Worm (Caenorhabditis elegans) whole organism, L4 larva: ENCODE results near the gene gas-1.
A peak's percentile ranks its signal among the peaks of the same experiment; 100 is the strongest.

Experiments used
- F10B5.3 ChIP-seq: sonication (generic microtip); optimal IDR thresholded peaks from 2 replicates; lab custom pipeline; 2016; ENCODE audit warnings: mild to moderate bottlenecking, missing genetic modification characterization, missing compliant biosample characterization
- F26F4.8 ChIP-seq: fragments of 200-800 bp; sonication (Bioruptor generic); conservative IDR thresholded peaks from 2 replicates; pipeline ENCODE4 v1.3.6; 2022; ENCODE audit warnings: missing genetic modification characterization, missing compliant biosample characterization
- F37D6.2 ChIP-seq: sonication (generic microtip); optimal IDR thresholded peaks from 2 replicates; lab custom pipeline; 2016; ENCODE audit warnings: mild to moderate bottlenecking, missing genetic modification characterization, missing compliant biosample characterization
- F44E2.7 ChIP-seq: fragments of 200-800 bp; sonication (Bioruptor generic); IDR thresholded peaks from 2 replicates; pipeline ENCODE4 v2.1.2; 2022; ENCODE audit warnings: missing genetic modification characterization, missing compliant biosample characterization
- Y48G9A.11 ChIP-seq: fragments of 200-800 bp; sonication (Bioruptor generic); IDR thresholded peaks from 2 replicates; pipeline ENCODE4 v1.3.6; 2022; ENCODE audit warnings: missing genetic modification reagents, missing genetic modification characterization, missing compliant biosample characterization
- Y75B8A.6 ChIP-seq: fragments of 200-800 bp; sonication (Bioruptor generic); IDR thresholded peaks from 2 replicates; pipeline ENCODE4 v1.3.6; 2022; ENCODE audit warnings: missing genetic modification reagents, missing genetic modification characterization, missing compliant biosample characterization
- ZK337.2 ChIP-seq: fragments of 200-800 bp; sonication (Bioruptor generic); IDR thresholded peaks from 2 replicates; pipeline ENCODE4 v1.3.6; 2022; ENCODE audit warnings: missing genetic modification reagents, missing genetic modification characterization, missing compliant biosample characterization
- aly-2 ChIP-seq: sonication (generic microtip); optimal IDR thresholded peaks from 2 replicates; lab custom pipeline; 2018; ENCODE audit warnings: missing biosample characterization, missing genetic modification characterization
- ama-1 ChIP-seq: fragments of 150-350 bp; optimal IDR thresholded peaks from 2 replicates; lab custom pipeline; 2014; ENCODE audit warnings: inconsistent platforms, mixed read lengths
- arid-1 ChIP-seq: fragments of 200-800 bp; sonication (Bioruptor generic); conservative IDR thresholded peaks from 2 replicates; pipeline ENCODE4 v1.3.6; 2022; ENCODE audit warnings: missing genetic modification reagents, missing genetic modification characterization, missing compliant biosample characterization
- ceh-32 ChIP-seq: sonication (generic microtip); optimal IDR thresholded peaks from 2 replicates; lab custom pipeline; 2016; ENCODE audit warnings: mild to moderate bottlenecking, missing genetic modification characterization, missing compliant biosample characterization; ENCODE audit not compliant: poor library complexity
- ceh-44 ChIP-seq: fragments of 200-800 bp; sonication (Bioruptor generic); IDR thresholded peaks from 2 replicates; pipeline ENCODE4 v1.3.6; 2022; ENCODE audit warnings: missing genetic modification reagents, missing genetic modification characterization, missing compliant biosample characterization
- ceh-62 ChIP-seq: sonication (generic microtip); optimal IDR thresholded peaks from 2 replicates; lab custom pipeline; 2017; ENCODE audit warnings: missing biosample characterization, missing genetic modification characterization
- ceh-82 ChIP-seq: sonication (generic microtip); optimal IDR thresholded peaks from 2 replicates; lab custom pipeline; 2017; ENCODE audit warnings: missing biosample characterization, missing genetic modification characterization
- ces-1 ChIP-seq: fragments of 150-350 bp; sonication (generic microtip); optimal IDR thresholded peaks from 4 replicates; lab custom pipeline; 2014; ENCODE audit warnings: missing biosample characterization, missing genetic modification reagents, missing genetic modification characterization
- cey-2 ChIP-seq: sonication (generic microtip); optimal IDR thresholded peaks from 3 replicates; lab custom pipeline; 2017; ENCODE audit warnings: missing genetic modification characterization, mild to moderate bottlenecking, missing compliant biosample characterization, antibody characterized with exemption, borderline replicate concordance; ENCODE audit not compliant: insufficient read depth
- ctbp-1 ChIP-seq: fragments of 200-800 bp; sonication (Bioruptor generic); IDR thresholded peaks from 2 replicates; pipeline ENCODE4 v1.3.6; 2022; ENCODE audit warnings: missing genetic modification reagents, missing genetic modification characterization, missing compliant biosample characterization
- daf-16 ChIP-seq, 3 experiments: sonication (generic microtip); optimal IDR thresholded peaks; 2 replicates each; lab custom pipeline; 2016 to 2017; ENCODE audit warnings: missing genetic modification characterization in 3 of 3, missing genetic modification reagents in 3 of 3, mild to moderate bottlenecking in 2 of 3, missing compliant biosample characterization in 2 of 3, missing biosample characterization in 1 of 3, moderate library complexity in 1 of 3
- daf-19 ChIP-seq: fragments of 200-800 bp; sonication (Bioruptor generic); conservative IDR thresholded peaks from 2 replicates; pipeline ENCODE4 v1.3.6; 2022; ENCODE audit warnings: missing genetic modification characterization, missing compliant biosample characterization
- dmd-6 ChIP-seq: fragments of 200-800 bp; sonication (Bioruptor generic); IDR thresholded peaks from 2 replicates; pipeline ENCODE4 v1.3.6; 2022; ENCODE audit warnings: missing genetic modification reagents, missing genetic modification characterization, missing compliant biosample characterization
- duxl-1 ChIP-seq: sonication (generic microtip); optimal IDR thresholded peaks from 2 replicates; lab custom pipeline; 2016; ENCODE audit warnings: mild to moderate bottlenecking, missing genetic modification characterization, moderate library complexity, missing compliant biosample characterization; ENCODE audit not compliant: poor library complexity
- dve-1 ChIP-seq: sonication (generic microtip); optimal IDR thresholded peaks from 2 replicates; lab custom pipeline; 2017; ENCODE audit warnings: antibody characterized with exemption, mild to moderate bottlenecking, missing genetic modification characterization, missing compliant biosample characterization; ENCODE audit not compliant: insufficient read depth
- egl-27 ChIP-seq: sonication (generic microtip); optimal IDR thresholded peaks from 3 replicates; lab custom pipeline; 2017; ENCODE audit warnings: missing biosample characterization, missing genetic modification reagents, missing genetic modification characterization
- egl-43 ChIP-seq: fragments of 200-800 bp; sonication (Bioruptor generic); IDR thresholded peaks from 2 replicates; pipeline ENCODE4 v1.3.6; 2022; ENCODE audit warnings: missing genetic modification reagents, missing genetic modification characterization, missing compliant biosample characterization
- fkh-10 ChIP-seq: fragments of 150-350 bp; optimal IDR thresholded peaks from 2 replicates; lab custom pipeline; 2014; ENCODE audit warnings: missing biosample characterization, missing genetic modification reagents, missing genetic modification characterization
- gei-8 ChIP-seq: fragments of 200-800 bp; sonication (Bioruptor generic); optimal IDR thresholded peaks from 2 replicates; lab custom pipeline; 2018; ENCODE audit warnings: mild to moderate bottlenecking, missing genetic modification characterization, missing compliant biosample characterization
- jun-1 ChIP-seq: fragments of 150-350 bp; optimal IDR thresholded peaks from 2 replicates; lab custom pipeline; 2014; ENCODE audit warnings: missing biosample characterization, missing genetic modification reagents, missing genetic modification characterization
- lin-13 ChIP-seq: fragments of 150-350 bp; optimal IDR thresholded peaks from 2 replicates; lab custom pipeline; 2014; ENCODE audit warnings: missing biosample characterization, missing genetic modification reagents, missing genetic modification characterization
- lin-15B ChIP-seq: fragments of 150-350 bp; sonication (generic microtip); optimal IDR thresholded peaks from 3 replicates; lab custom pipeline; 2014; ENCODE audit warnings: missing biosample characterization, missing genetic modification characterization
- lin-38 ChIP-seq: fragments of 200-800 bp; sonication (Bioruptor generic); IDR thresholded peaks from 2 replicates; pipeline ENCODE4 v1.3.6; 2022; ENCODE audit warnings: missing genetic modification reagents, missing genetic modification characterization, missing compliant biosample characterization
- lsy-2 ChIP-seq, 2 experiments: fragments of 150-350 bp in 1 of 2; sonication (generic microtip) in 1 of 2; optimal IDR thresholded peaks; 2 replicates each; lab custom pipeline; 2014 to 2017; ENCODE audit warnings: missing biosample characterization in 2 of 2, missing genetic modification characterization in 2 of 2
- mxl-2 ChIP-seq: fragments of 200-800 bp; sonication (Bioruptor generic); conservative IDR thresholded peaks from 2 replicates; pipeline ENCODE4 v1.3.6; 2022; ENCODE audit warnings: missing genetic modification reagents, missing genetic modification characterization, missing compliant biosample characterization
- nhr-10 ChIP-seq: fragments of 150-350 bp; optimal IDR thresholded peaks from 2 replicates; lab custom pipeline; 2014; ENCODE audit warnings: missing biosample characterization, missing genetic modification characterization
- nhr-102 ChIP-seq: sonication (generic microtip); optimal IDR thresholded peaks from 2 replicates; lab custom pipeline; 2016; ENCODE audit warnings: mild to moderate bottlenecking, missing genetic modification characterization, moderate library complexity, missing compliant biosample characterization
- nhr-11 ChIP-seq: fragments of 150-350 bp; optimal IDR thresholded peaks from 2 replicates; lab custom pipeline; 2014; ENCODE audit warnings: missing biosample characterization, missing genetic modification characterization
- nhr-41 ChIP-seq: fragments of 200-800 bp; sonication (Bioruptor generic); IDR thresholded peaks from 2 replicates; pipeline ENCODE4 v1.3.6; 2022; ENCODE audit warnings: missing genetic modification reagents, missing genetic modification characterization, missing compliant biosample characterization
- nhr-42 ChIP-seq: fragments of 200-800 bp; sonication (Bioruptor generic); IDR thresholded peaks from 2 replicates; pipeline ENCODE4 v1.3.6; 2022; ENCODE audit warnings: missing genetic modification characterization, missing compliant biosample characterization
- nhr-6 ChIP-seq: fragments of 150-350 bp; optimal IDR thresholded peaks from 2 replicates; lab custom pipeline; 2014; ENCODE audit warnings: missing biosample characterization, missing genetic modification characterization
- pha-4 ChIP-seq, 2 experiments: fragments of 150-350 bp in 1 of 2; fragments of 200-800 bp in 1 of 2; sonication (Bioruptor generic) in 1 of 2; IDR thresholded peaks in 1 of 2; optimal IDR thresholded peaks in 1 of 2; 2 replicates each; pipeline versions ENCODE4 v1.3.6 to Lab custom; 2014 to 2022; ENCODE audit warnings: missing genetic modification characterization in 2 of 2, missing genetic modification reagents in 2 of 2, missing biosample characterization in 1 of 2, missing compliant biosample characterization in 1 of 2
- sdz-12 ChIP-seq: fragments of 200-800 bp; sonication (Bioruptor generic); optimal IDR thresholded peaks from 2 replicates; lab custom pipeline; 2018; ENCODE audit warnings: mild to moderate bottlenecking, missing genetic modification characterization, missing compliant biosample characterization
- spr-1 ChIP-seq: sonication (generic microtip); optimal IDR thresholded peaks from 2 replicates; lab custom pipeline; 2016; ENCODE audit warnings: mild to moderate bottlenecking, missing genetic modification characterization, missing compliant biosample characterization
- spr-3 ChIP-seq: fragments of 200-800 bp; sonication (Bioruptor generic); optimal IDR thresholded peaks from 2 replicates; lab custom pipeline; 2018; ENCODE audit warnings: mild to moderate bottlenecking, missing genetic modification characterization, missing compliant biosample characterization
- tag-97 ChIP-seq: fragments of 200-800 bp; sonication (Bioruptor generic); IDR thresholded peaks from 2 replicates; pipeline ENCODE4 v1.3.6; 2022; ENCODE audit warnings: missing genetic modification characterization, missing compliant biosample characterization
- tra-1 ChIP-seq: fragments of 200-800 bp; sonication (Bioruptor generic); IDR thresholded peaks from 2 replicates; pipeline ENCODE4 v1.3.6; 2022; ENCODE audit warnings: missing genetic modification reagents, missing genetic modification characterization, missing compliant biosample characterization
- unc-130 ChIP-seq: sonication (generic microtip); optimal IDR thresholded peaks from 2 replicates; lab custom pipeline; 2016; ENCODE audit warnings: missing genetic modification reagents, missing genetic modification characterization, missing compliant biosample characterization
- unc-62 ChIP-seq, 3 experiments: fragments of 150-350 bp in 1 of 3; sonication (generic microtip); optimal IDR thresholded peaks in 2 of 3; peaks in 1 of 3; 1 replicate in 1 of 3; 2 replicates in 2 of 3; lab custom pipeline; 2014 to 2017; ENCODE audit warnings: missing biosample characterization in 3 of 3, missing genetic modification characterization in 3 of 3, missing genetic modification reagents in 3 of 3, missing genotype in 1 of 3
- zfp-3 ChIP-seq: fragments of 200-800 bp; sonication (Bioruptor generic); conservative IDR thresholded peaks from 2 replicates; pipeline ENCODE4 v1.3.6; 2022; ENCODE audit warnings: missing genetic modification reagents, missing genetic modification characterization, missing compliant biosample characterization
- zip-11 ChIP-seq: fragments of 200-800 bp; sonication (Bioruptor generic); IDR thresholded peaks from 2 replicates; pipeline ENCODE4 v1.3.6; 2022; ENCODE audit warnings: missing genetic modification characterization, missing compliant biosample characterization
- zip-2 ChIP-seq: fragments of 150-350 bp; optimal IDR thresholded peaks from 2 replicates; lab custom pipeline; 2014; ENCODE audit warnings: missing biosample characterization, missing genetic modification characterization
- ztf-11 ChIP-seq: fragments of 150-350 bp; optimal IDR thresholded peaks from 2 replicates; lab custom pipeline; 2014; ENCODE audit warnings: missing biosample characterization, missing genetic modification characterization

gas-1 gene

ce11 chrX:15566640-15567039, 23.6 kb downstream of the gas-1 start (continued):
- 0 out of 2 replicates have a peak, but pooled peaks have one; percentile 68 for TF ChIP-seq ctbp-1 (GFP tag; lab: Robert Waterston, UW)
- TF ChIP-seq arid-1 (GFP tag; lab: Robert Waterston, UW): no peak
- TF ChIP-seq sdz-12 (GFP tag; lab: Kevin White, UChicago): no peak
- no peak for TF ChIP-seq ZK337.2 (GFP tag; lab: Robert Waterston, UW)
- TF ChIP-seq daf-19 (GFP tag; lab: Robert Waterston, UW): no peak
- TF ChIP-seq lin-15B (tag; lab: Kevin White, UChicago): no peak
- no peak for TF ChIP-seq ceh-32 (tag; lab: Kevin White, UChicago)
- TF ChIP-seq egl-43 (GFP tag; lab: Robert Waterston, UW): no peak
- TF ChIP-seq dmd-6: no peak
- no peak for TF ChIP-seq daf-16 (GFP tag; optimal IDR thresholded peaks at IDR 0.05; lab: Kevin White, UChicago)
- TF ChIP-seq daf-16 (tag; optimal IDR thresholded peaks at IDR 0.05; lab: Kevin White, UChicago): no peak
- no peak for TF ChIP-seq nhr-102
- no peak for TF ChIP-seq ces-1
- peak; percentile 57 for TF ChIP-seq fkh-10 (GFP tag; lab: Kevin White, UChicago)
- TF ChIP-seq duxl-1: no peak
- TF ChIP-seq nhr-42 (GFP tag; lab: Robert Waterston, UW): no peak
- no peak for TF ChIP-seq F44E2.7 (GFP tag; lab: Robert Waterston, UW)
- TF ChIP-seq ceh-62 (tag; lab: Kevin White, UChicago): no peak
- TF ChIP-seq Y75B8A.6: no peak
- no peak for TF ChIP-seq nhr-41
- TF ChIP-seq tag-97 (GFP tag; lab: Robert Waterston, UW): no peak
- no peak for TF ChIP-seq spr-3 (GFP tag; lab: Kevin White, UChicago)
- TF ChIP-seq zfp-3 (GFP tag; lab: Robert Waterston, UW): no peak
- TF ChIP-seq lin-38 (GFP tag; lab: Robert Waterston, UW): no peak
- TF ChIP-seq F10B5.3 (tag; lab: Kevin White, UChicago): no peak
- no peak for TF ChIP-seq ama-1 (lab: Kevin White, UChicago)
- TF ChIP-seq aly-2 (tag; lab: Kevin White, UChicago): no peak
- no peak for TF ChIP-seq Y48G9A.11 (GFP tag; lab: Robert Waterston, UW)
- TF ChIP-seq cey-2: no peak
- no peak for TF ChIP-seq ztf-11 (tag; lab: Kevin White, UChicago)
- TF ChIP-seq dve-1 (tag; lab: Kevin White, UChicago): no peak
- no peak for TF ChIP-seq lin-13
- TF ChIP-seq unc-130 (GFP tag; lab: Kevin White, UChicago): no peak
- TF ChIP-seq mxl-2: no peak
- TF ChIP-seq spr-1: no peak
- TF ChIP-seq zip-11 (GFP tag; lab: Robert Waterston, UW): no peak
- no peak for TF ChIP-seq jun-1 (tag; lab: Kevin White, UChicago)
- TF ChIP-seq ceh-82 (tag; lab: Kevin White, UChicago): no peak
- no peak for TF ChIP-seq tra-1 (GFP tag; lab: Robert Waterston, UW)
- TF ChIP-seq lsy-2 (tag; optimal IDR thresholded peaks at IDR 0.05; lab: Kevin White, UChicago): no peak
- peak in 1 of 2 experiments; percentile 90 for TF ChIP-seq unc-62 (GFP tag; optimal IDR thresholded peaks at IDR 0.05 in 1 of 2; lab: Kevin White, UChicago)
- TF ChIP-seq unc-62 (tag; optimal IDR thresholded peaks at IDR 0.05; lab: Kevin White, UChicago): no peak
- no peak for TF ChIP-seq zip-2
- no peak for TF ChIP-seq nhr-10 (tag; lab: Kevin White, UChicago)
- no peak for TF ChIP-seq F26F4.8
- TF ChIP-seq pha-4 (GFP tag; IDR thresholded peaks at IDR 0.05; lab: Robert Waterston, UW): 0 out of 2 replicates have a peak, but pooled peaks have one; percentile 30
- no peak for TF ChIP-seq pha-4 (tag; optimal IDR thresholded peaks at IDR 0.05; lab: Kevin White, UChicago)
- no peak for TF ChIP-seq ceh-44
- no peak for TF ChIP-seq egl-27
- TF ChIP-seq gei-8: no peak
- TF ChIP-seq nhr-11 (tag; lab: Kevin White, UChicago): no peak
- TF ChIP-seq F37D6.2: peak; percentile 46
- no peak for TF ChIP-seq nhr-6 (tag; lab: Kevin White, UChicago)
